Fruit fly (Drosophila melanogaster) whole organism, pupa: ENCODE results near the gene Inx2.

Experiments used
- CG12605 ChIP-seq: fragments of 200-800 bp; sonication (Bioruptor generic); IDR thresholded peaks from 2 replicates; pipeline ENCODE4 v1.3.6; 2022; ENCODE audit warnings: missing biosample characterization, missing genetic modification characterization
- CG13204 ChIP-seq: fragments of 200-800 bp; sonication (Bioruptor generic); optimal IDR thresholded peaks from 2 replicates; lab custom pipeline; 2018; ENCODE audit warnings: missing biosample characterization, mild to moderate bottlenecking, missing genetic modification characterization, moderate library complexity
- CG17806 ChIP-seq: fragments of 200-800 bp; sonication (Bioruptor generic); optimal IDR thresholded peaks from 2 replicates; lab custom pipeline; 2018; ENCODE audit warnings: missing biosample characterization, mild to moderate bottlenecking, missing genetic modification characterization, moderate library complexity
- CG4496 ChIP-seq: fragments of 200-800 bp; sonication (Bioruptor generic); IDR thresholded peaks from 3 replicates; pipeline ENCODE4 v1.3.6; 2022; ENCODE audit warnings: missing biosample characterization, missing genetic modification characterization
- CG8301 ChIP-seq: fragments of 200-800 bp; sonication (Bioruptor generic); optimal IDR thresholded peaks from 2 replicates; lab custom pipeline; 2018; ENCODE audit warnings: missing biosample characterization, mild to moderate bottlenecking, missing genetic modification characterization
- EcR ChIP-seq: fragments of 200-800 bp; sonication (Bioruptor generic); optimal IDR thresholded peaks from 3 replicates; lab custom pipeline; 2019; ENCODE audit warnings: missing biosample characterization, missing genetic modification characterization, mild to moderate bottlenecking, moderate library complexity, missing genetic modification reagents
- Ets98B ChIP-seq: fragments of 200-800 bp; sonication (Bioruptor generic); IDR thresholded peaks from 2 replicates; pipeline ENCODE4 v1.3.6; 2022; ENCODE audit warnings: missing biosample characterization, missing genetic modification characterization
- Snoo ChIP-seq: fragments of 200-800 bp; sonication (Bioruptor generic); optimal IDR thresholded peaks from 3 replicates; lab custom pipeline; 2017; ENCODE audit warnings: missing biosample characterization, mild to moderate bottlenecking, missing genetic modification characterization, inconsistent platforms

DNA sequence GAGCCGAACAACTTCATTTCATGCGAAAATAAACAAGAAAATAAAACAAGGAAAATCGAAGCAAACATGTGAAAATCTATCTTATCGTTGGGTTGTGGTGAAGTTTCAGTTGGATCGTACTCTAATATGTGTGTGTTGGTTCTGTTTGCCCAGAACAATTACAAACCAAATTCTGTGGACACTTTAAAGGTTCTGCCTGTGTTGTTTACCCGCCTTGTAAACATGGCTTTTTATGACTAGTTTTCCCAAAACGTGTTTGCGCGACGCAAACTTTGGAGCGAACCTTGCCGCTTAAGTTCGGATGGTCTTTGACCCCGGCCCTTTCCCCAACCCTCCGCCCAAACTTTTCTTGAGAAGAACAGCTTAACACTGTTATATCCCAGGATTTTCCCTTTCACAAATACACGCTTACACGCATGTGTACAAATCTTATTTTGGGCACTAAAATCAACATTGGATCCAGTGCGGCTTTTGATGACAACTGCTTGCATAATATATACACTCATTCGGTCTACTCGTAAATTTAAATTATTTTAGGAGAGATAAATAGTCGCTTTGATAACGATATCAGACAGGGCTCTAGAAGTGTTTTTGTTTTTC lies 5.7 kb downstream of the Inx2 start:
- no peak for TF ChIP-seq CG8301
- TF ChIP-seq CG17806 (tag; lab: Kevin White, UChicago) = no peak
- TF ChIP-seq CG13204 (GFP tag; lab: Kevin White, UChicago) = no peak
- no peak for TF ChIP-seq EcR (GFP tag; lab: Kevin White, UChicago)
- TF ChIP-seq CG4496 (GFP tag; lab: Robert Waterston, UW) = no peak
- no peak for TF ChIP-seq Snoo (tag; lab: Kevin White, UChicago)
- TF ChIP-seq Ets98B (GFP tag; lab: Robert Waterston, UW) = no peak
- TF ChIP-seq CG12605 (GFP tag; lab: Robert Waterston, UW) = no peak
